Worm (Caenorhabditis elegans) whole organism, L2 larva: ENCODE data around the gene C18F10.7.
A peak's percentile ranks its signal among the peaks of the same experiment; 100 is the strongest.

Experiments used
- F13H6.1 ChIP-seq: sonication (generic microtip); optimal IDR thresholded peaks from 2 replicates; lab custom pipeline; 2016; ENCODE audit warnings: missing genetic modification characterization, missing compliant biosample characterization
- R02D3.7 ChIP-seq: fragments of 150-350 bp; optimal IDR thresholded peaks from 2 replicates; lab custom pipeline; 2014; ENCODE audit warnings: missing biosample characterization, missing genetic modification characterization
- alr-1 ChIP-seq: fragments of 150-350 bp; optimal IDR thresholded peaks from 2 replicates; lab custom pipeline; 2014; ENCODE audit warnings: missing biosample characterization, missing genetic modification characterization
- aly-2 ChIP-seq: fragments of 150-350 bp; optimal IDR thresholded peaks from 2 replicates; lab custom pipeline; 2014; ENCODE audit warnings: missing biosample characterization, missing genetic modification characterization
- blmp-1 ChIP-seq: sonication (generic microtip); optimal IDR thresholded peaks from 2 replicates; lab custom pipeline; 2017; ENCODE audit warnings: missing genetic modification characterization, mild to moderate bottlenecking, missing compliant biosample characterization, antibody characterized with exemption, moderate library complexity; ENCODE audit not compliant: insufficient read depth
- ceh-16 ChIP-seq: fragments of 150-350 bp; optimal IDR thresholded peaks from 2 replicates; lab custom pipeline; 2014; ENCODE audit warnings: missing biosample characterization, missing genetic modification characterization
- ceh-82 ChIP-seq: fragments of 150-350 bp; optimal IDR thresholded peaks from 2 replicates; lab custom pipeline; 2014; ENCODE audit warnings: missing biosample characterization, missing genetic modification characterization
- crh-2 ChIP-seq: sonication (generic microtip); optimal IDR thresholded peaks from 2 replicates; lab custom pipeline; 2017; ENCODE audit warnings: missing biosample characterization, missing genetic modification characterization
- dmd-4 ChIP-seq: sonication (generic microtip); optimal IDR thresholded peaks from 2 replicates; lab custom pipeline; 2017; ENCODE audit warnings: missing biosample characterization, missing genetic modification characterization
- egl-27 ChIP-seq: sonication (generic microtip); optimal IDR thresholded peaks from 3 replicates; lab custom pipeline; 2017; ENCODE audit warnings: missing biosample characterization, missing genetic modification reagents, missing genetic modification characterization
- elt-1 ChIP-seq: fragments of 150-350 bp; optimal IDR thresholded peaks from 2 replicates; lab custom pipeline; 2014; ENCODE audit warnings: missing biosample characterization, missing genetic modification characterization
- elt-3 ChIP-seq: sonication (generic microtip); optimal IDR thresholded peaks from 2 replicates; lab custom pipeline; 2017; ENCODE audit warnings: missing biosample characterization, missing genetic modification characterization
- fos-1 ChIP-seq: fragments of 150-350 bp; optimal IDR thresholded peaks from 2 replicates; lab custom pipeline; 2014; ENCODE audit warnings: missing biosample characterization, missing genetic modification characterization
- lin-11 ChIP-seq: fragments of 150-350 bp; sonication (generic microtip); optimal IDR thresholded peaks from 2 replicates; lab custom pipeline; 2014; ENCODE audit warnings: missing biosample characterization, missing genetic modification characterization, inconsistent platforms, mixed read lengths
- lsy-2 ChIP-seq, 2 experiments: fragments of 150-350 bp in 1 of 2; sonication (generic microtip) in 1 of 2; optimal IDR thresholded peaks; 2 replicates each; lab custom pipeline; 2014 to 2017; ENCODE audit warnings: missing biosample characterization in 2 of 2, missing genetic modification characterization in 2 of 2
- mbf-1 ChIP-seq: sonication (generic microtip); optimal IDR thresholded peaks from 2 replicates; lab custom pipeline; 2017; ENCODE audit warnings: missing biosample characterization, missing genetic modification characterization
- mdl-1 ChIP-seq, 2 experiments: fragments of 150-350 bp in 1 of 2; sonication (generic microtip) in 1 of 2; optimal IDR thresholded peaks; 2 replicates each; lab custom pipeline; 2017; ENCODE audit warnings: missing biosample characterization in 2 of 2, missing genetic modification characterization in 2 of 2
- nhr-10 ChIP-seq: sonication (generic microtip); optimal IDR thresholded peaks from 2 replicates; lab custom pipeline; 2017; ENCODE audit warnings: missing biosample characterization, missing genetic modification characterization
- nhr-11 ChIP-seq: fragments of 150-350 bp; optimal IDR thresholded peaks from 2 replicates; lab custom pipeline; 2014; ENCODE audit warnings: missing biosample characterization, missing genetic modification characterization
- nhr-129 ChIP-seq: fragments of 150-350 bp; optimal IDR thresholded peaks from 2 replicates; lab custom pipeline; 2014; ENCODE audit warnings: missing biosample characterization, missing genetic modification characterization
- nhr-21 ChIP-seq: fragments of 150-350 bp; optimal IDR thresholded peaks from 2 replicates; lab custom pipeline; 2014; ENCODE audit warnings: missing biosample characterization, missing genetic modification characterization
- nhr-237 ChIP-seq: fragments of 150-350 bp; optimal IDR thresholded peaks from 2 replicates; lab custom pipeline; 2014; ENCODE audit warnings: missing biosample characterization, missing genetic modification characterization
- nhr-25 ChIP-seq: fragments of 150-350 bp; sonication (generic microtip); optimal IDR thresholded peaks from 3 replicates; lab custom pipeline; 2014; ENCODE audit warnings: missing biosample characterization, missing genetic modification characterization
- nhr-6 ChIP-seq: fragments of 150-350 bp; optimal IDR thresholded peaks from 2 replicates; lab custom pipeline; 2014; ENCODE audit warnings: missing biosample characterization, missing genetic modification characterization
- nhr-77 ChIP-seq: fragments of 150-350 bp; optimal IDR thresholded peaks from 2 replicates; lab custom pipeline; 2014; ENCODE audit warnings: missing biosample characterization, missing genetic modification characterization
- sem-4 ChIP-seq: fragments of 150-350 bp; optimal IDR thresholded peaks from 2 replicates; lab custom pipeline; 2014; ENCODE audit warnings: missing biosample characterization, missing genetic modification reagents, missing genetic modification characterization
- skn-1 ChIP-seq: sonication (generic microtip); optimal IDR thresholded peaks from 2 replicates; lab custom pipeline; 2017; ENCODE audit warnings: missing biosample characterization, missing genetic modification characterization
- sma-3 ChIP-seq: sonication (generic microtip); optimal IDR thresholded peaks from 2 replicates; lab custom pipeline; 2016; ENCODE audit warnings: missing genetic modification reagents, missing genetic modification characterization, missing compliant biosample characterization
- sma-9 ChIP-seq, 2 experiments: fragments of 150-350 bp in 1 of 2; sonication (generic microtip) in 1 of 2; optimal IDR thresholded peaks; 2 replicates each; lab custom pipeline; 2014 to 2016; ENCODE audit warnings: missing genetic modification characterization in 2 of 2, mild to moderate bottlenecking in 1 of 2, missing biosample characterization in 1 of 2, missing compliant biosample characterization in 1 of 2, missing genetic modification reagents in 1 of 2, moderate library complexity in 1 of 2
- snpc-4 ChIP-seq: fragments of 150-350 bp; optimal IDR thresholded peaks from 2 replicates; lab custom pipeline; 2014; ENCODE audit warnings: missing biosample characterization, missing genetic modification characterization
- unc-39 ChIP-seq: fragments of 150-350 bp; optimal IDR thresholded peaks from 2 replicates; lab custom pipeline; 2014; ENCODE audit warnings: missing biosample characterization, missing genetic modification characterization
- unc-62 ChIP-seq: fragments of 150-350 bp; optimal IDR thresholded peaks from 2 replicates; lab custom pipeline; 2014; ENCODE audit warnings: missing biosample characterization, missing genetic modification reagents, missing genetic modification characterization
- zag-1 ChIP-seq: fragments of 150-350 bp; optimal IDR thresholded peaks from 2 replicates; lab custom pipeline; 2014; ENCODE audit warnings: missing biosample characterization, missing genetic modification characterization
- ztf-11 ChIP-seq: sonication (generic microtip); optimal IDR thresholded peaks from 2 replicates; lab custom pipeline; 2017; ENCODE audit warnings: missing biosample characterization, missing genetic modification characterization
- ztf-4 ChIP-seq: fragments of 150-350 bp; optimal IDR thresholded peaks from 2 replicates; lab custom pipeline; 2014; ENCODE audit warnings: missing biosample characterization, missing genetic modification characterization

C18F10.7 gene

ce11 chrIII:6280070-6280596, 2.0 kb upstream of the C18F10.7 start, which contains the start of gene hmg-1.2 (continued):
- TF ChIP-seq sem-4 (tag; lab: Kevin White, UChicago) (peak; percentile 65), blmp-1 (tag; lab: Kevin White, UChicago) (peak; percentile 76), mbf-1 (no peak), F13H6.1 (tag; lab: Kevin White, UChicago) (peak; percentile 95), lsy-2 (tag; optimal IDR thresholded peaks at IDR 0.05; lab: Kevin White, UChicago) (peak; percentile 27 to 83), ceh-82 (no peak), alr-1 (peak; percentile 35)
- TF ChIP-seq, all 48 proteins: peak for 29

ce11 chrIII:6279453-6279852, 1.3 kb upstream of the C18F10.7 start:
- TF ChIP-seq sma-3, result no peak
- TF ChIP-seq ceh-16 (tag; lab: Kevin White, UChicago), result no peak
- peak; percentile 3 for TF ChIP-seq sma-9 (GFP tag; optimal IDR thresholded peaks at IDR 0.05; lab: Kevin White, UChicago)
- TF ChIP-seq sma-9 (tag; optimal IDR thresholded peaks at IDR 0.05; lab: Kevin White, UChicago), result no peak

ce11 chrIII:6272868-6273267, 5.3 kb downstream of the C18F10.7 start, which contains the start of gene C18F10.2:
Gene C18F10.2, plus strand, starts transcription at chrIII:6273168.
- TF ChIP-seq nhr-77 (tag; lab: Kevin White, UChicago), result no peak
- no peak for TF ChIP-seq nhr-10
- no peak for TF ChIP-seq snpc-4
- TF ChIP-seq, all 48 proteins: peak for 0

- no peak for TF ChIP-seq lsy-2 (tag; optimal IDR thresholded peaks at IDR 0.05; lab: Kevin White, UChicago)
- TF ChIP-seq, all 48 proteins: peak for 0
Measured at ce11 chrIII:6270277-6270676, 7.9 kb downstream of the C18F10.7 start, which contains the start of gene srg-3. Gene srg-3, minus strand, starts transcription at chrIII:6270377.

ce11 chrIII:6268061-6268460, 10.1 kb downstream of the C18F10.7 start, which contains the start of gene srg-7:
Gene srg-7, minus strand, starts transcription at chrIII:6268161.
- no peak for TF ChIP-seq snpc-4
- no peak for TF ChIP-seq ztf-11
- TF ChIP-seq blmp-1 (tag; lab: Kevin White, UChicago), result no peak
- no peak for TF ChIP-seq nhr-11 (tag; lab: Kevin White, UChicago)
- no peak for TF ChIP-seq dmd-4
- no peak for TF ChIP-seq elt-3 (tag; lab: Kevin White, UChicago)
- no peak for TF ChIP-seq nhr-25 (tag; lab: Kevin White, UChicago)
- no peak for TF ChIP-seq sma-3

ce11 chrIII:6265911-6266310, 12.2 kb downstream of the C18F10.7 start, which contains the start of gene srg-6:
Gene srg-6, minus strand, starts transcription at chrIII:6266011.
- no peak for TF ChIP-seq zag-1
- no peak for TF ChIP-seq sma-3
- TF ChIP-seq nhr-21, result no peak
- no peak for TF ChIP-seq sma-9 (GFP tag; optimal IDR thresholded peaks at IDR 0.05; lab: Kevin White, UChicago)
- no peak for TF ChIP-seq sma-9 (tag; optimal IDR thresholded peaks at IDR 0.05; lab: Kevin White, UChicago)
- TF ChIP-seq aly-2 (tag; lab: Kevin White, UChicago), result no peak
- no peak for TF ChIP-seq crh-2 (tag; lab: Kevin White, UChicago)
- no peak for TF ChIP-seq nhr-25 (tag; lab: Kevin White, UChicago)
- no peak for TF ChIP-seq skn-1
- TF ChIP-seq nhr-129, result no peak
- no peak for TF ChIP-seq unc-62
- TF ChIP-seq fos-1 (tag; lab: Kevin White, UChicago), result no peak
- no peak for TF ChIP-seq nhr-6 (tag; lab: Kevin White, UChicago)
- no peak for TF ChIP-seq lin-11 (tag; lab: Kevin White, UChicago)
- TF ChIP-seq egl-27 (tag; lab: Kevin White, UChicago), result no peak
- TF ChIP-seq nhr-11 (tag; lab: Kevin White, UChicago), result no peak
- TF ChIP-seq unc-39, result no peak

- TF ChIP-seq mdl-1 (tag; optimal IDR thresholded peaks at IDR 0.05; lab: Kevin White, UChicago), result no peak
- TF ChIP-seq nhr-25 (tag; lab: Kevin White, UChicago), result no peak
- TF ChIP-seq elt-3 (tag; lab: Kevin White, UChicago), result no peak
- TF ChIP-seq sma-3, result no peak
- no peak for TF ChIP-seq lsy-2 (tag; optimal IDR thresholded peaks at IDR 0.05; lab: Kevin White, UChicago)
- no peak for TF ChIP-seq sma-9 (GFP tag; optimal IDR thresholded peaks at IDR 0.05; lab: Kevin White, UChicago)
- TF ChIP-seq sma-9 (tag; optimal IDR thresholded peaks at IDR 0.05; lab: Kevin White, UChicago), result no peak
- TF ChIP-seq ceh-16 (tag; lab: Kevin White, UChicago), result no peak
- TF ChIP-seq ztf-4 (tag; lab: Kevin White, UChicago), result no peak
- TF ChIP-seq nhr-237 (tag; lab: Kevin White, UChicago), result no peak
- TF ChIP-seq elt-1 (tag; lab: Kevin White, UChicago), result no peak
- TF ChIP-seq zag-1, result no peak
- TF ChIP-seq nhr-6 (tag; lab: Kevin White, UChicago), result no peak
- no peak for TF ChIP-seq R02D3.7 (tag; lab: Kevin White, UChicago)
Measured at ce11 chrIII:6264447-6264846, 13.7 kb downstream of the C18F10.7 start, which contains the start of gene srg-5. Gene srg-5, minus strand, starts transcription at chrIII:6264547.
